Fruit fly (Drosophila melanogaster) whole organism, wandering third instar larva: ENCODE results near the gene elB.

Experiments used
- Abd-B ChIP-seq: fragments of >200 bp; optimal IDR thresholded peaks from 2 replicates; lab custom pipeline; 2017; ENCODE audit warnings: missing biosample characterization, missing genetic modification characterization
- CrebA ChIP-seq: fragments of 200-800 bp; sonication (Bioruptor generic); optimal IDR thresholded peaks from 2 replicates; lab custom pipeline; 2016; ENCODE audit warnings: missing biosample characterization, mild to moderate bottlenecking, missing genetic modification characterization, borderline replicate concordance
- Dfd ChIP-seq: fragments of >200 bp; optimal IDR thresholded peaks from 2 replicates; lab custom pipeline; 2017; ENCODE audit warnings: missing biosample characterization, missing genetic modification characterization
- Dif ChIP-seq: fragments of 200-275, 200-300 bp; sonication (Bioruptor generic); optimal IDR thresholded peaks from 2 replicates; lab custom pipeline; 2018; ENCODE audit warnings: missing biosample characterization, missing genetic modification characterization; ENCODE audit not compliant: partially characterized antibody
- GATAd ChIP-seq: sonication (Bioruptor generic); optimal IDR thresholded peaks from 2 replicates; lab custom pipeline; 2016; ENCODE audit warnings: missing biosample characterization, missing genetic modification characterization
- Hnf4 ChIP-seq: fragments of 200-800 bp; sonication (Bioruptor generic); optimal IDR thresholded peaks from 2 replicates; lab custom pipeline; 2016; ENCODE audit warnings: missing biosample characterization, mild to moderate bottlenecking, missing genetic modification characterization
- Hr83 ChIP-seq: fragments of 200-300 bp; sonication (Bioruptor generic); optimal IDR thresholded peaks from 2 replicates; lab custom pipeline; 2016; ENCODE audit warnings: missing biosample characterization, mild to moderate bottlenecking, missing genetic modification characterization, moderate library complexity; ENCODE audit not compliant: poor library complexity, severe bottlenecking
- Jra ChIP-seq: sonication (Bioruptor generic); optimal IDR thresholded peaks from 2 replicates; lab custom pipeline; 2016; ENCODE audit warnings: missing biosample characterization, missing genetic modification characterization
- Mio ChIP-seq: sonication (Bioruptor generic); optimal IDR thresholded peaks from 2 replicates; lab custom pipeline; 2016; ENCODE audit warnings: missing biosample characterization, missing genetic modification characterization
- Myc ChIP-seq: fragments of >200 bp; optimal IDR thresholded peaks from 2 replicates; lab custom pipeline; 2017
- N ChIP-seq: fragments of >200 bp; optimal IDR thresholded peaks from 2 replicates; lab custom pipeline; 2018; ENCODE audit warnings: missing biosample characterization, missing external identifiers, missing genetic modification characterization
- OdsH ChIP-seq: fragments of 200-800 bp; sonication (Bioruptor generic); optimal IDR thresholded peaks from 2 replicates; lab custom pipeline; 2016; ENCODE audit warnings: missing biosample characterization, mild to moderate bottlenecking, missing genetic modification characterization
- Rel ChIP-seq, 2 experiments: fragments of 200-800 bp; sonication (Bioruptor generic) in 1 of 2; optimal IDR thresholded peaks; 2 replicates in 1 of 2; 3 replicates in 1 of 2; lab custom pipeline; 2016 to 2019; ENCODE audit warnings: mild to moderate bottlenecking in 2 of 2, missing biosample characterization in 2 of 2, missing genetic modification characterization in 2 of 2, moderate library complexity in 1 of 2
- Sp1 ChIP-seq: fragments of 200-800 bp; sonication (Bioruptor generic); optimal IDR thresholded peaks from 3 replicates; lab custom pipeline; 2019; ENCODE audit warnings: missing biosample characterization, mild to moderate bottlenecking, missing genetic modification characterization, moderate library complexity
- Vsx2 ChIP-seq: fragments of 200-300, 225-300 bp; sonication (Bioruptor generic); optimal IDR thresholded peaks from 2 replicates; lab custom pipeline; 2018; ENCODE audit warnings: missing biosample characterization, missing genetic modification characterization; ENCODE audit not compliant: partially characterized antibody
- br ChIP-seq: fragments of 200-800 bp; sonication (Bioruptor generic); optimal IDR thresholded peaks from 2 replicates; lab custom pipeline; 2016; ENCODE audit warnings: missing biosample characterization, missing genetic modification characterization
- dl ChIP-seq, 2 experiments: fragments of 175-275, 200-275 bp in 1 of 2; fragments of 200-275 bp in 1 of 2; sonication (Bioruptor generic); optimal IDR thresholded peaks; lab custom pipeline; 2018; ENCODE audit warnings: mild to moderate bottlenecking in 2 of 2, missing biosample characterization in 2 of 2, missing genetic modification characterization in 2 of 2, moderate library complexity in 2 of 2; ENCODE audit not compliant: partially characterized antibody in 2 of 2, insufficient read depth in 1 of 2
- dmrt93B ChIP-seq: fragments of 200-800 bp; sonication (Bioruptor generic); optimal IDR thresholded peaks from 2 replicates; lab custom pipeline; 2018; ENCODE audit warnings: missing biosample characterization, mild to moderate bottlenecking, missing genetic modification characterization
- foxo ChIP-seq, 2 experiments: fragments of 200-800 bp; sonication (Bioruptor generic); optimal IDR thresholded peaks; 2 replicates in 1 of 2; 3 replicates in 1 of 2; lab custom pipeline; 2016 to 2017; ENCODE audit warnings: missing biosample characterization in 2 of 2, missing genetic modification characterization in 2 of 2
- fru ChIP-seq: fragments of 200-800 bp; sonication (Bioruptor generic); optimal IDR thresholded peaks from 3 replicates; lab custom pipeline; 2016; ENCODE audit warnings: missing biosample characterization, mild to moderate bottlenecking, missing genetic modification characterization
- h ChIP-seq: fragments of 200-800 bp; sonication (Bioruptor generic); optimal IDR thresholded peaks from 3 replicates; lab custom pipeline; 2016; ENCODE audit warnings: missing biosample characterization, mild to moderate bottlenecking, missing genetic modification characterization
- jim ChIP-seq: fragments of 175-275, 200-325 bp; sonication (Bioruptor generic); optimal IDR thresholded peaks from 2 replicates; lab custom pipeline; 2016; ENCODE audit warnings: missing biosample characterization, mild to moderate bottlenecking, missing genetic modification characterization
- pan ChIP-seq: fragments of >200 bp; optimal IDR thresholded peaks from 2 replicates; lab custom pipeline; 2017
- psq ChIP-seq: fragments of 200-800 bp; sonication (Bioruptor generic); optimal IDR thresholded peaks from 3 replicates; lab custom pipeline; 2017; ENCODE audit warnings: missing biosample characterization, mild to moderate bottlenecking, missing genetic modification characterization, moderate library complexity
- rgr ChIP-seq: fragments of 200-800 bp; sonication (Bioruptor generic); optimal IDR thresholded peaks from 3 replicates; lab custom pipeline; 2016; ENCODE audit warnings: missing biosample characterization, mild to moderate bottlenecking, missing genetic modification characterization
- sage ChIP-seq: fragments of 200-800 bp; sonication (Bioruptor generic); optimal IDR thresholded peaks from 2 replicates; lab custom pipeline; 2016; ENCODE audit warnings: missing biosample characterization, mild to moderate bottlenecking, missing genetic modification characterization
- sv ChIP-seq: fragments of 200-800 bp; sonication (Bioruptor generic); optimal IDR thresholded peaks from 3 replicates; lab custom pipeline; 2016; ENCODE audit warnings: missing biosample characterization, missing genetic modification characterization
- tai ChIP-seq: sonication (Bioruptor generic); optimal IDR thresholded peaks from 2 replicates; lab custom pipeline; 2016; ENCODE audit warnings: missing biosample characterization, missing genetic modification characterization
- usp ChIP-seq: fragments of >200 bp; optimal IDR thresholded peaks from 2 replicates; lab custom pipeline; 2017; ENCODE audit warnings: missing biosample characterization, missing genetic modification characterization
- woc ChIP-seq: sonication (Bioruptor generic); optimal IDR thresholded peaks from 2 replicates; lab custom pipeline; 2016; ENCODE audit warnings: missing biosample characterization, mild to moderate bottlenecking, missing genetic modification characterization

The elB gene

DNA sequence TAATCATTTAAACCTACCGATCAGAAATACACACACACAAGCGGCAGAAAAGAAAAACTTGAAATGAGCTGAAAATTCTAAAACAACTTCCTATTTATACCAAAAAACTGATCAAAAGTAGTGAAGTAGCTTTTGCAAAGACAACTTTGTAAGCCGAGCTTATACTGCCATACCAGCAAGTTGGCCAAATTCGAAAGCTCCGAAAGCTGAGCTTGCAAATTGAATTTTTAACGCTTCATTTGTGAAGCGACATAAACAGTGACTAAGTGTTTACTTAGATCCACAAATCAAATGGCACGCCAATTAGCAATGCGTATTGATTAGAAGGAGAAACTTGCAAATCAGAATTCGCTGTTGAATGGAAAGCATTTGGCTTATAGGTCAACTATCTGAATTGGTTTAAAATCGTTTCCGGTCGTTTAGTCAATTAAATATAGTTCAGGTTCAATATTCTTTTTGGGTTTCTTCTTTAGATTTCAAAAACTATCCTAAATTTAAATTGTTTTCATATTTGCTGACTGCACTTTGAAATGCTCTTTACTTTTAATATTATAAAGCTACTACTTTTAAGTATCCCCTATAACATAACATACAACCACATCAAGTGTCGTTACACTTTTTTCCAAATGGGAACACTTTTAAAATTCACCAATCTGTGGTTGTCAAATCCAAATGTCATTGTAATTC is 57.8 kb downstream of the elB start, which contains the start of gene CG43052:
Gene CG43052, plus strand, starts transcription at position 637 of the 687 bp plus-strand sequence.
- no peak for TF ChIP-seq psq (GFP tag; lab: Kevin White, UChicago)
- TF ChIP-seq N: no peak
- no peak for TF ChIP-seq Jra (GFP tag; lab: Kevin White, UChicago)
- TF ChIP-seq br (GFP tag; lab: Kevin White, UChicago): no peak
- TF ChIP-seq sage (GFP tag; lab: Kevin White, UChicago): no peak
- TF ChIP-seq Hnf4 (GFP tag; lab: Kevin White, UChicago): no peak
- TF ChIP-seq dmrt93B (GFP tag; lab: Kevin White, UChicago): no peak

DNA sequence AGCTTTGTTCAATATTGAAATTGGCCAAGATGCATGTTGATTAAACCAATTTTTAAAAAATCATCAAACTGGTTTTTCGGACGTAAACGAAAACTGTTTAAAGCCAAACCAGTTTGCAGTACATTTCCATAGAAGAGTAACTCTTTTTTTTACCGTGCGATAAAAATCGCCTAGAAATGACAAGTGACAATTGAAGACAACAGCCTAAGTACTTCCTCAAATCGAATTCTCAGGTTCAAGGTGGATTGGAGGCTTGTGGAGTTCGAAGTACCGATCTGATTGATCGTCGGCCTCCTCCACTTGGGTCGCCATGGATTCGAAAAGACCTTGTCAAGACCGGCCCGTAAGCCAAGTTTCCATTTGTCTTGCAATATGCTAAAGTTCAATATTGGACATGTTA is 58.8 kb downstream of the elB start:
- TF ChIP-seq Jra (GFP tag; lab: Kevin White, UChicago) (no peak), N (no peak), OdsH (GFP tag; lab: Kevin White, UChicago) (no peak)

DNA sequence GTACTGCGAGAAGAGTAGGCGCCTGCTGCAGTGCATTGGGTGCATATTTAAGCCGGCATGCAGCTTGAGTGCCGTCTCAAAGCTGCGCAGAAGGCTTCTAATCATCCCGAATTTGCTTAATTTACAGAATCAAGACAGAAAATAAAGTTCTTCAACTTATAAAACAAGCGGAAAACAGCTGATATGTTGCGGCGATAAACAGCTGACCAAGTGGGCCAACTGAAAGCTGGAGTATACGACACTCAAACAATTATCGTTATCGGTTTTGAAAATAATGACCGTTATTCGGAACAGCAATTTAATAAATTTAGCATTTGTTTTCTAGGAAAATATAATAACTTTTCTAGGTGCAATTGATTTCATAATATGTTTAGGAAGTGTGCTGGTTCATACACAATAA is 60.7 kb downstream of the elB start, which contains the start of gene mTTF:
Gene mTTF, minus strand, starts transcription at position 189 of the 400 bp plus-strand sequence.
- TF ChIP-seq CrebA (GFP tag; lab: Kevin White, UChicago): no peak
- no peak for TF ChIP-seq foxo (GFP tag; optimal IDR thresholded peaks at IDR 0.05; lab: Kevin White, UChicago)
- peak; percentile 74 for TF ChIP-seq Vsx2 (GFP tag; lab: Kevin White, UChicago)
- TF ChIP-seq dl (GFP tag; optimal IDR thresholded peaks at IDR 0.05; lab: Kevin White, UChicago; ENCODE audit: insufficient read depth in 1 of 2, partially characterized antibody in 2 of 2): peak in 1 of 2 experiments; percentile 4
- no peak for TF ChIP-seq rgr
- no peak for TF ChIP-seq OdsH (GFP tag; lab: Kevin White, UChicago)
- TF ChIP-seq h (GFP tag; lab: Kevin White, UChicago): no peak
- no peak for TF ChIP-seq Rel (GFP tag; optimal IDR thresholded peaks at IDR 0.05; lab: Kevin White, UChicago)
- TF ChIP-seq Rel (tag; optimal IDR thresholded peaks at IDR 0.05; lab: Kevin White, UChicago): no peak
- TF ChIP-seq fru (GFP tag; lab: Kevin White, UChicago): no peak
- TF ChIP-seq Dfd (GFP tag; lab: Kevin White, UChicago): no peak
- TF ChIP-seq Dif (GFP tag; lab: Kevin White, UChicago): peak; percentile 88

DNA sequence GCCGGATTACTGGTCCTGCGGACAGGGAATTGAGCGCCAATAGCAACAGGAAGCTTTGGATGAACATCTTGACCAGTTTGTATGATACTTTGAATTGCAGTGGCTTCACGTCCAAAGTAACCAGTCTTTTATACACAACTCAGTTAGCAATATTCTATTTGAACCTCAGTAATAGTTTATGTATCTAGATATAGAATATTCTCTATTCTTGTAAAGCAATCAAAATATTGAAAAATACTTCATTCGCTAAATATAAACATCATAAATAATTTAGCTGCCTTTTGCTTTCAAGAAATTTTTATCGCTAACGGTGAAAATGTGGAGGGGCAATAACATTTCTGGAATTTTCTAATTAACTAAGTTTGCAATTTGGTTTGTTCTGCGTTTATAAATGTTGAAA is 62.8 kb downstream of the elB start, which contains the start of gene Send2:
Gene Send2, minus strand, starts transcription at position 101 of the 400 bp plus-strand sequence.
- TF ChIP-seq Hnf4 (GFP tag; lab: Kevin White, UChicago) (no peak), Mio (GFP tag; lab: Kevin White, UChicago) (no peak), foxo (GFP tag; optimal IDR thresholded peaks at IDR 0.05; lab: Kevin White, UChicago) (no peak), sage (GFP tag; lab: Kevin White, UChicago) (no peak), Hr83 (no peak), N (no peak), Sp1 (GFP tag; lab: Kevin White, UChicago) (no peak), GATAd (GFP tag; lab: Kevin White, UChicago) (no peak), Dfd (GFP tag; lab: Kevin White, UChicago) (no peak), jim (GFP tag; lab: Kevin White, UChicago) (no peak), tai (GFP tag; lab: Kevin White, UChicago) (no peak), Vsx2 (GFP tag; lab: Kevin White, UChicago) (no peak), Jra (GFP tag; lab: Kevin White, UChicago) (no peak), rgr (no peak), woc (GFP tag; lab: Kevin White, UChicago) (no peak), h (GFP tag; lab: Kevin White, UChicago) (no peak), pan (lab: Kevin White, UChicago) (no peak)

DNA sequence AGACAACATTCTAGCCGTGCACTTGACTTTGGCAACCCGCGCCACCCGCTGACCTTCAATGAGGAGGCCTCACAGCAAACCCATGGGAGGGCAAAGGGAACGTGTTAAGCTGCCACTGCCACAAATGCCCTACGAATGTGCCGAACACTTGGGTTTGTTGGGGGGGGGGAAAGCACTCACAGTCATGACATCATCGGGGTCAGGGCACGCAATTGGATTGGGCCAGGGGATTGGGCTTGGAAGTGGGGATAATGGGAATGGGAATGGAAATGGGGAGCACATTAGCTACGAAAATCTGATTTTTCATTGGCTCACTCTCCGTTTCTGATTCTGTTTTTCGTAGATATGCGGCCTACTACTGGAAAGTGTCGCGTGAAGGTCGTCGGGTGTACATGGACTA is 68.4 kb downstream of the elB start:
- TF ChIP-seq Abd-B (no peak), Hnf4 (GFP tag; lab: Kevin White, UChicago) (no peak), woc (GFP tag; lab: Kevin White, UChicago) (no peak), dmrt93B (GFP tag; lab: Kevin White, UChicago) (no peak), pan (lab: Kevin White, UChicago) (no peak), foxo (GFP tag; optimal IDR thresholded peaks at IDR 0.05; lab: Kevin White, UChicago) (no peak), h (GFP tag; lab: Kevin White, UChicago) (no peak), N (no peak), Myc (lab: Kevin White, UChicago) (no peak), usp (no peak), Hr83 (no peak), OdsH (GFP tag; lab: Kevin White, UChicago) (no peak), sv (GFP tag; lab: Kevin White, UChicago) (no peak), br (GFP tag; lab: Kevin White, UChicago) (no peak), GATAd (GFP tag; lab: Kevin White, UChicago) (no peak), psq (GFP tag; lab: Kevin White, UChicago) (no peak), Mio (GFP tag; lab: Kevin White, UChicago) (no peak), sage (GFP tag; lab: Kevin White, UChicago) (no peak)
- TF ChIP-seq, all 38 proteins: peak for 0
